Worm (Caenorhabditis elegans) whole organism, L2 larva: ENCODE results near the gene C33A12.3.

Experiments used
- C34F6.9 ChIP-seq: fragments of 150-350 bp; optimal IDR thresholded peaks from 2 replicates; lab custom pipeline; 2014; ENCODE audit warnings: missing biosample characterization, missing genetic modification characterization
- F13H6.1 ChIP-seq: sonication (generic microtip); optimal IDR thresholded peaks from 2 replicates; lab custom pipeline; 2016; ENCODE audit warnings: missing genetic modification characterization, missing compliant biosample characterization
- R02D3.7 ChIP-seq: fragments of 150-350 bp; optimal IDR thresholded peaks from 2 replicates; lab custom pipeline; 2014; ENCODE audit warnings: missing biosample characterization, missing genetic modification characterization
- Y55F3AM.14 ChIP-seq: fragments of 200-800 bp; sonication (Bioruptor generic); optimal IDR thresholded peaks from 2 replicates; lab custom pipeline; 2018; ENCODE audit warnings: mild to moderate bottlenecking, missing genetic modification characterization, missing compliant biosample characterization
- ZK546.5 ChIP-seq: sonication (generic microtip); optimal IDR thresholded peaks from 2 replicates; lab custom pipeline; 2017; ENCODE audit warnings: missing biosample characterization, missing genetic modification characterization
- alr-1 ChIP-seq: fragments of 150-350 bp; optimal IDR thresholded peaks from 2 replicates; lab custom pipeline; 2014; ENCODE audit warnings: missing biosample characterization, missing genetic modification characterization
- aly-2 ChIP-seq: fragments of 150-350 bp; optimal IDR thresholded peaks from 2 replicates; lab custom pipeline; 2014; ENCODE audit warnings: missing biosample characterization, missing genetic modification characterization
- ama-1 ChIP-seq: fragments of 150-350 bp; optimal IDR thresholded peaks from 2 replicates; lab custom pipeline; 2018; ENCODE audit warnings: inconsistent platforms
- crh-2 ChIP-seq: sonication (generic microtip); optimal IDR thresholded peaks from 2 replicates; lab custom pipeline; 2017; ENCODE audit warnings: missing biosample characterization, missing genetic modification characterization
- elt-1 ChIP-seq: fragments of 150-350 bp; optimal IDR thresholded peaks from 2 replicates; lab custom pipeline; 2014; ENCODE audit warnings: missing biosample characterization, missing genetic modification characterization
- elt-3 ChIP-seq: sonication (generic microtip); optimal IDR thresholded peaks from 2 replicates; lab custom pipeline; 2017; ENCODE audit warnings: missing biosample characterization, missing genetic modification characterization
- fos-1 ChIP-seq: fragments of 150-350 bp; optimal IDR thresholded peaks from 2 replicates; lab custom pipeline; 2014; ENCODE audit warnings: missing biosample characterization, missing genetic modification characterization
- gmeb-1 ChIP-seq: fragments of 150-350 bp; optimal IDR thresholded peaks from 2 replicates; lab custom pipeline; 2014; ENCODE audit warnings: missing biosample characterization, missing genetic modification characterization
- lin-11 ChIP-seq: fragments of 150-350 bp; sonication (generic microtip); optimal IDR thresholded peaks from 2 replicates; lab custom pipeline; 2014; ENCODE audit warnings: missing biosample characterization, missing genetic modification characterization, inconsistent platforms, mixed read lengths
- lin-13 ChIP-seq: fragments of 150-350 bp; optimal IDR thresholded peaks from 2 replicates; lab custom pipeline; 2014; ENCODE audit warnings: missing biosample characterization, missing genetic modification reagents, missing genetic modification characterization
- lin-39 ChIP-seq: fragments of 150-350 bp; optimal IDR thresholded peaks from 2 replicates; lab custom pipeline; 2014; ENCODE audit warnings: missing biosample characterization, missing genetic modification reagents, missing genetic modification characterization
- mbf-1 ChIP-seq: sonication (generic microtip); optimal IDR thresholded peaks from 2 replicates; lab custom pipeline; 2017; ENCODE audit warnings: missing biosample characterization, missing genetic modification characterization
- nhr-11 ChIP-seq: fragments of 150-350 bp; optimal IDR thresholded peaks from 2 replicates; lab custom pipeline; 2014; ENCODE audit warnings: missing biosample characterization, missing genetic modification characterization
- nhr-12 ChIP-seq: fragments of 150-350 bp; optimal IDR thresholded peaks from 2 replicates; lab custom pipeline; 2014; ENCODE audit warnings: missing biosample characterization, missing genetic modification characterization
- nhr-129 ChIP-seq: fragments of 150-350 bp; optimal IDR thresholded peaks from 2 replicates; lab custom pipeline; 2014; ENCODE audit warnings: missing biosample characterization, missing genetic modification characterization
- nhr-21 ChIP-seq: fragments of 150-350 bp; optimal IDR thresholded peaks from 2 replicates; lab custom pipeline; 2014; ENCODE audit warnings: missing biosample characterization, missing genetic modification characterization
- nhr-77 ChIP-seq: fragments of 150-350 bp; optimal IDR thresholded peaks from 2 replicates; lab custom pipeline; 2014; ENCODE audit warnings: missing biosample characterization, missing genetic modification characterization
- peb-1 ChIP-seq: fragments of 150-350 bp; optimal IDR thresholded peaks from 2 replicates; lab custom pipeline; 2014; ENCODE audit warnings: missing biosample characterization, missing genetic modification characterization
- sem-4 ChIP-seq: fragments of 150-350 bp; optimal IDR thresholded peaks from 2 replicates; lab custom pipeline; 2014; ENCODE audit warnings: missing biosample characterization, missing genetic modification reagents, missing genetic modification characterization
- skn-1 ChIP-seq: sonication (generic microtip); optimal IDR thresholded peaks from 2 replicates; lab custom pipeline; 2017; ENCODE audit warnings: missing biosample characterization, missing genetic modification characterization
- sma-3 ChIP-seq: sonication (generic microtip); optimal IDR thresholded peaks from 2 replicates; lab custom pipeline; 2016; ENCODE audit warnings: missing genetic modification reagents, missing genetic modification characterization, missing compliant biosample characterization
- sma-9 ChIP-seq, 2 experiments: fragments of 150-350 bp in 1 of 2; sonication (generic microtip) in 1 of 2; optimal IDR thresholded peaks; 2 replicates each; lab custom pipeline; 2014 to 2016; ENCODE audit warnings: missing genetic modification characterization in 2 of 2, mild to moderate bottlenecking in 1 of 2, missing biosample characterization in 1 of 2, missing compliant biosample characterization in 1 of 2, missing genetic modification reagents in 1 of 2, moderate library complexity in 1 of 2
- snpc-4 ChIP-seq: fragments of 150-350 bp; optimal IDR thresholded peaks from 2 replicates; lab custom pipeline; 2014; ENCODE audit warnings: missing biosample characterization, missing genetic modification characterization
- unc-39 ChIP-seq: fragments of 150-350 bp; optimal IDR thresholded peaks from 2 replicates; lab custom pipeline; 2014; ENCODE audit warnings: missing biosample characterization, missing genetic modification characterization
- unc-55 ChIP-seq: fragments of 150-350 bp; sonication (generic microtip); optimal IDR thresholded peaks from 3 replicates; lab custom pipeline; 2014; ENCODE audit warnings: missing biosample characterization, missing genetic modification reagents, missing genetic modification characterization
- unc-62 ChIP-seq: fragments of 150-350 bp; optimal IDR thresholded peaks from 2 replicates; lab custom pipeline; 2014; ENCODE audit warnings: missing biosample characterization, missing genetic modification reagents, missing genetic modification characterization
- zag-1 ChIP-seq: fragments of 150-350 bp; optimal IDR thresholded peaks from 2 replicates; lab custom pipeline; 2014; ENCODE audit warnings: missing biosample characterization, missing genetic modification characterization
- ztf-1 ChIP-seq: fragments of 200-800 bp; sonication (Bioruptor generic); conservative IDR thresholded peaks from 2 replicates; pipeline ENCODE4 v1.3.6; 2022; ENCODE audit warnings: missing genetic modification characterization, missing compliant biosample characterization
- ztf-4 ChIP-seq: fragments of 150-350 bp; optimal IDR thresholded peaks from 2 replicates; lab custom pipeline; 2014; ENCODE audit warnings: missing biosample characterization, missing genetic modification characterization

Gene C33A12.3

ce11 chrIV:9510439-9510838, 2.4 kb downstream of the C33A12.3 start, which contains the start of gene C33A12.4:
Gene C33A12.4, minus strand, starts transcription at chrIV:9510569.
- no peak for TF ChIP-seq nhr-12 (tag; lab: Kevin White, UChicago)
- TF ChIP-seq alr-1, result no peak
- TF ChIP-seq C34F6.9, result peak; percentile 8
- TF ChIP-seq ZK546.5, result no peak
- no peak for TF ChIP-seq F13H6.1 (tag; lab: Kevin White, UChicago)
- TF ChIP-seq lin-11 (tag; lab: Kevin White, UChicago), result peak; percentile 68
- TF ChIP-seq nhr-129, result no peak
- no peak for TF ChIP-seq elt-1 (tag; lab: Kevin White, UChicago)
- TF ChIP-seq unc-39, result no peak
- no peak for TF ChIP-seq lin-13 (GFP tag; lab: Kevin White, UChicago)
- peak; percentile 54 for TF ChIP-seq nhr-21
- no peak for TF ChIP-seq Y55F3AM.14 (GFP tag; lab: Kevin White, UChicago)
- TF ChIP-seq peb-1 (tag; lab: Kevin White, UChicago), result no peak
- TF ChIP-seq aly-2 (tag; lab: Kevin White, UChicago), result no peak
- TF ChIP-seq sem-4, result no peak
- no peak for TF ChIP-seq unc-62 (GFP tag; lab: Kevin White, UChicago)
- TF ChIP-seq elt-3, result no peak
- TF ChIP-seq skn-1 (tag; lab: Kevin White, UChicago), result no peak
- no peak for TF ChIP-seq snpc-4 (tag; lab: Kevin White, UChicago)
- TF ChIP-seq ztf-4 (tag; lab: Kevin White, UChicago), result peak; percentile 2

- TF ChIP-seq nhr-129 (peak; percentile 58), ztf-1 (GFP tag; lab: Robert Waterston, UW) (no peak), unc-55 (GFP tag; lab: Kevin White, UChicago) (no peak), lin-11 (tag; lab: Kevin White, UChicago) (no peak), C34F6.9 (peak; percentile 3), ama-1 (lab: Kevin White, UChicago) (no peak)
Observed at ce11 chrIV:9508612-9509011, 4.2 kb downstream of the C33A12.3 start, which contains the start of gene ethe-1. Gene ethe-1, minus strand, starts transcription at chrIV:9508761.

ce11 chrIV:9506251-9506650, 6.6 kb downstream of the C33A12.3 start, which contains the start of gene ttr-9:
Gene ttr-9, minus strand, starts transcription at chrIV:9506351.
- no peak for TF ChIP-seq C34F6.9
- no peak for TF ChIP-seq ztf-1 (GFP tag; lab: Robert Waterston, UW)
- TF ChIP-seq F13H6.1 (tag; lab: Kevin White, UChicago), result no peak
- no peak for TF ChIP-seq zag-1 (tag; lab: Kevin White, UChicago)
- TF ChIP-seq nhr-129, result no peak
- TF ChIP-seq unc-55 (GFP tag; lab: Kevin White, UChicago), result no peak

ce11 chrIV:9500100-9500499, 12.7 kb downstream of the C33A12.3 start, which contains the start of gene ugt-21:
Gene ugt-21, plus strand, starts transcription at chrIV:9500311.
- TF ChIP-seq gmeb-1 (tag; lab: Kevin White, UChicago) (no peak), sma-9 (GFP tag; optimal IDR thresholded peaks at IDR 0.05; lab: Kevin White, UChicago) (peak; percentile 31), sma-9 (tag; optimal IDR thresholded peaks at IDR 0.05; lab: Kevin White, UChicago) (no peak), lin-39 (tag; lab: Kevin White, UChicago) (no peak), nhr-11 (tag; lab: Kevin White, UChicago) (no peak)

- TF ChIP-seq unc-62 (GFP tag; lab: Kevin White, UChicago) (no peak), zag-1 (tag; lab: Kevin White, UChicago) (no peak), ztf-1 (GFP tag; lab: Robert Waterston, UW) (no peak), elt-1 (tag; lab: Kevin White, UChicago) (no peak), crh-2 (tag; lab: Kevin White, UChicago) (no peak), C34F6.9 (no peak), nhr-77 (tag; lab: Kevin White, UChicago) (no peak), ztf-4 (tag; lab: Kevin White, UChicago) (no peak), nhr-21 (no peak), R02D3.7 (tag; lab: Kevin White, UChicago) (no peak), lin-13 (GFP tag; lab: Kevin White, UChicago) (no peak), sma-3 (GFP tag; lab: Kevin White, UChicago) (no peak), sem-4 (no peak), mbf-1 (tag; lab: Kevin White, UChicago) (no peak), fos-1 (tag; lab: Kevin White, UChicago) (no peak), elt-3 (no peak)
Observed at ce11 chrIV:9499636-9500035, 13.2 kb downstream of the C33A12.3 start.
